Worm (Caenorhabditis elegans): Measurements from ENCODE around the gene sri-53.

DNA sequence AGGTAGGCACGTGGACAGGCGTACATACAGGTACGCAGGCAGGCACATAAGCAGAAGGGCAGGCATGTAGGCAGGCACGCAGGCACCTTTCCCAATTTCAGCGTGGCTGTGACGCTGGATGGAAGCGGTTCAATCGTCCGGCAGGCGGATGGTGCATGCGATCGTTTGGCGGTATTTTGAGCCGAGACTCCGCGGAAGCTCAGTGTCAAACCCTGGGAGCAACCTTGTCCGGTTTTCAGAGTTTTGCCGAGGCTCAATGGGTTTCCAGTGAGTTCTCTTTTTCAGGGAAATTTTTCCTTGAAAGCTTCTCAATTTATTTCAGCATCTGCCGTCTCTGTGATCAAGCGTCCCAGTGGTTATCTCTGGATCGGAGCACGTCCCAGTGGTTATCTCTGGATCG is 47.8 kb upstream of the sri-53 start:
- TF ChIP-seq elt-1 (tag; optimal IDR thresholded peaks at IDR 0.05; ENCODE audit: borderline replicate concordance, insufficient read depth) (no peak), lin-13 (tag; optimal IDR thresholded peaks at IDR 0.05) (no peak), snpc-4 (tag; optimal IDR thresholded peaks at IDR 0.05) (no peak), nhr-237 (tag; optimal IDR thresholded peaks at IDR 0.05) (no peak), mab-5 (tag; optimal IDR thresholded peaks at IDR 0.05) (no peak), ceh-39 (tag; optimal IDR thresholded peaks at IDR 0.05) (no peak)

Measured in whole organism, mixed stage, embryonic.